Worm (Caenorhabditis elegans) whole organism, L1 larva: ENCODE results near the gene mob-2.

Source experiments
- dsc-1 ChIP-seq: sonication (generic microtip); optimal IDR thresholded peaks from 2 replicates; lab custom pipeline; 2016; ENCODE audit warnings: mild to moderate bottlenecking, missing genetic modification characterization, missing compliant biosample characterization
- efl-3 ChIP-seq: fragments of 200-800 bp; sonication (Bioruptor generic); optimal IDR thresholded peaks from 2 replicates; lab custom pipeline; 2018; ENCODE audit warnings: mild to moderate bottlenecking, missing genetic modification characterization, missing compliant biosample characterization
- egl-27 ChIP-seq, 2 experiments: fragments of 150-350 bp in 1 of 2; sonication (generic microtip); optimal IDR thresholded peaks; 3 replicates each; lab custom pipeline; 2017 to 2018; ENCODE audit warnings: missing biosample characterization in 2 of 2, missing genetic modification characterization in 2 of 2, missing genetic modification reagents in 2 of 2
- jun-1 ChIP-seq: fragments of 150-350 bp; optimal IDR thresholded peaks from 2 replicates; lab custom pipeline; 2014; ENCODE audit warnings: missing biosample characterization, missing genetic modification reagents, missing genetic modification characterization
- lin-13 ChIP-seq: fragments of 150-350 bp; optimal IDR thresholded peaks from 2 replicates; lab custom pipeline; 2014; ENCODE audit warnings: missing biosample characterization, missing genetic modification reagents, missing genetic modification characterization
- mdl-1 ChIP-seq, 2 experiments: fragments of 150-350 bp; optimal IDR thresholded peaks; 2 replicates each; lab custom pipeline; 2014 to 2017; ENCODE audit warnings: missing biosample characterization in 2 of 2, missing genetic modification characterization in 2 of 2, inconsistent platforms in 1 of 2
- nhr-28 ChIP-seq: fragments of 150-350 bp; optimal IDR thresholded peaks from 2 replicates; lab custom pipeline; 2014; ENCODE audit warnings: missing biosample characterization, missing genetic modification characterization
- rnt-1 ChIP-seq: sonication (generic microtip); optimal IDR thresholded peaks from 2 replicates; lab custom pipeline; 2016; ENCODE audit warnings: mild to moderate bottlenecking, missing genetic modification characterization, moderate library complexity, missing compliant biosample characterization
- unc-62 ChIP-seq: fragments of 150-350 bp; optimal IDR thresholded peaks from 2 replicates; lab custom pipeline; 2014; ENCODE audit warnings: missing biosample characterization, missing genetic modification reagents, missing genetic modification characterization
- zag-1 ChIP-seq: fragments of 150-350 bp; optimal IDR thresholded peaks from 2 replicates; lab custom pipeline; 2014; ENCODE audit warnings: missing biosample characterization, missing genetic modification characterization

- no peak for TF ChIP-seq efl-3
- TF ChIP-seq dsc-1, result no peak
- TF ChIP-seq egl-27 (tag; optimal IDR thresholded peaks at IDR 0.05; lab: Kevin White, UChicago), result no peak
- no peak for TF ChIP-seq lin-13 (GFP tag; lab: Kevin White, UChicago)
- TF ChIP-seq unc-62 (GFP tag; lab: Kevin White, UChicago), result no peak
- TF ChIP-seq mdl-1 (tag; optimal IDR thresholded peaks at IDR 0.05; lab: Kevin White, UChicago), result no peak
- no peak for TF ChIP-seq nhr-28 (tag; lab: Kevin White, UChicago)
- TF ChIP-seq zag-1 (tag; lab: Kevin White, UChicago), result no peak
- no peak for TF ChIP-seq rnt-1 (tag; lab: Kevin White, UChicago)
- TF ChIP-seq jun-1 (tag; lab: Kevin White, UChicago), result no peak
These were observed 54.2 kb downstream of the mob-2 start for ce11 chrX:13115694-13116093.
